Fruit fly (Drosophila melanogaster) S2 (cell line): ENCODE measurements around the gene Mob2.

Source experiments
- CG8478 ChIP-seq: fragments of >200 bp; optimal IDR thresholded peaks from 2 replicates; lab custom pipeline; 2018
- CTCF ChIP-seq, 2 experiments: fragments of >200 bp; optimal IDR thresholded peaks; 2 replicates each; lab custom pipeline; 2018

DNA sequence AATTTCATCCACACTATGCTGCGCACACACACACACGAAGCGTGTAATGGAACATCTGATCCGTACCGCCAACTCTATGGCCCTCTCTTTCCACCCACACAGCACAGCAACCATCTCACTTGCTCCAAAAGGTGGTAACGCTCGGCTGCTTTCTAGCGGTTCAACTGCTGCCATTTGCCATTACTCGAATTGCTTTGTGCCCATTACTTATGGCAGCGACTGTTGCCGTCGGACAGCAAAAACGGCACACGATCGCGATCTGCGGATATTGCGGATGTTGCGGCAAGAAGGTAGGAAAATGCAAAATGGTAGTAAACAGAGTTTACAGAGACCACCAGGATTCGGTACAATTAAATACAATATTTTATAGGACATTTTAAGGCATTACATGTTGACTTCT, 7.2 kb downstream of the Mob2 start:
- TF ChIP-seq CTCF (optimal IDR thresholded peaks at IDR 0.05; lab: Kevin White, UChicago), result peak in 1 of 2 experiments; percentile 15
- TF ChIP-seq CG8478 (lab: Kevin White, UChicago), result no peak
